Fruit fly (Drosophila melanogaster) S2 (cell line): ENCODE measurements around the gene mah.

Experiments used
- CG8478 ChIP-seq: fragments of >200 bp; optimal IDR thresholded peaks from 2 replicates; lab custom pipeline; 2018
- CTCF ChIP-seq, 2 experiments: fragments of >200 bp; optimal IDR thresholded peaks; 2 replicates each; lab custom pipeline; 2018

dm6 chr3R:24924916-24925315 lies 22.5 kb upstream of the mah start, which contains the start of gene Trf4-2:
- no peak for TF ChIP-seq CTCF (optimal IDR thresholded peaks at IDR 0.05; lab: Kevin White, UChicago)
- TF ChIP-seq CG8478 (lab: Kevin White, UChicago) = no peak
